Worm (Caenorhabditis elegans) whole organism, L4 larva: ENCODE data around the gene C15H11.13.

Experiments used
- ama-1 ChIP-seq: fragments of 150-350 bp; optimal IDR thresholded peaks from 2 replicates; lab custom pipeline; 2014; ENCODE audit warnings: inconsistent platforms, mixed read lengths
- nhr-76 ChIP-seq: fragments of 150-350 bp; optimal IDR thresholded peaks from 2 replicates; lab custom pipeline; 2014; ENCODE audit warnings: missing biosample characterization, missing genetic modification characterization
- unc-39 ChIP-seq: sonication (generic microtip); optimal IDR thresholded peaks from 2 replicates; lab custom pipeline; 2017; ENCODE audit warnings: missing biosample characterization, missing genetic modification characterization
- ztf-11 ChIP-seq: fragments of 150-350 bp; optimal IDR thresholded peaks from 2 replicates; lab custom pipeline; 2014; ENCODE audit warnings: missing biosample characterization, missing genetic modification characterization

- TF ChIP-seq ama-1 (no peak), unc-39 (tag; lab: Kevin White, UChicago) (no peak), ztf-11 (tag; lab: Kevin White, UChicago) (no peak), nhr-76 (no peak)
Measured at ce11 chrV:14419855-14420254, 25.0 kb downstream of the C15H11.13 start.
